Worm (Caenorhabditis elegans) whole organism, dauer: Measurements from ENCODE around the gene C05D9.4.

ENCODE experiments used
- unc-62 ChIP-seq: sonication (generic microtip); optimal IDR thresholded peaks from 2 replicates; lab custom pipeline; 2017; ENCODE audit warnings: missing biosample characterization, missing genetic modification reagents, missing genetic modification characterization

Gene C05D9.4

ce11 chrX:1107758-1108157, at the start of gene C05D9.4:
C05D9.4 (plus strand) TSS chrX:1108058.
- TF ChIP-seq unc-62 (GFP tag; lab: Kevin White, UChicago): no peak

- TF ChIP-seq unc-62 (GFP tag; lab: Kevin White, UChicago): no peak
Measured at ce11 chrX:1060705-1061104, 47.2 kb upstream of the C05D9.4 start.

- no peak for TF ChIP-seq unc-62 (GFP tag; lab: Kevin White, UChicago)
Measured at ce11 chrX:1062403-1063073, 45.3 kb upstream of the C05D9.4 start, which contains the start of gene unc-1. unc-1 (minus strand) TSS chrX:1062453.

ce11 chrX:1064064-1064463, 43.8 kb upstream of the C05D9.4 start:
- no peak for TF ChIP-seq unc-62 (GFP tag; lab: Kevin White, UChicago)

ce11 chrX:1068986-1069385, 38.9 kb upstream of the C05D9.4 start, which contains the start of gene mksr-1:
mksr-1 (minus strand) TSS chrX:1069129.
- TF ChIP-seq unc-62 (GFP tag; lab: Kevin White, UChicago): no peak

ce11 chrX:1072152-1072551, 35.7 kb upstream of the C05D9.4 start, which contains the start of gene lim-6:
lim-6 (plus strand) TSS chrX:1072452.
- no peak for TF ChIP-seq unc-62 (GFP tag; lab: Kevin White, UChicago)

ce11 chrX:1080549-1080948, 27.3 kb upstream of the C05D9.4 start, which contains the start of gene pfn-3:
pfn-3 (minus strand) TSS chrX:1080649.
- no peak for TF ChIP-seq unc-62 (GFP tag; lab: Kevin White, UChicago)

ce11 chrX:1081927-1082326, 25.9 kb upstream of the C05D9.4 start:
- TF ChIP-seq unc-62 (GFP tag; lab: Kevin White, UChicago): no peak

- no peak for TF ChIP-seq unc-62 (GFP tag; lab: Kevin White, UChicago)
Measured at ce11 chrX:1085000-1085399, 22.9 kb upstream of the C05D9.4 start.

- no peak for TF ChIP-seq unc-62 (GFP tag; lab: Kevin White, UChicago)
Measured at ce11 chrX:1086406-1086897, 21.4 kb upstream of the C05D9.4 start.

ce11 chrX:1088048-1088447, 19.8 kb upstream of the C05D9.4 start, which contains the start of gene rei-2:
rei-2 (minus strand) TSS chrX:1088148.
- no peak for TF ChIP-seq unc-62 (GFP tag; lab: Kevin White, UChicago)

- TF ChIP-seq unc-62 (GFP tag; lab: Kevin White, UChicago): no peak
Measured at ce11 chrX:1089133-1089532, 18.7 kb upstream of the C05D9.4 start.

- no peak for TF ChIP-seq unc-62 (GFP tag; lab: Kevin White, UChicago)
Measured at ce11 chrX:1089676-1090075, 18.2 kb upstream of the C05D9.4 start.

- TF ChIP-seq unc-62 (GFP tag; lab: Kevin White, UChicago): no peak
Measured at ce11 chrX:1093154-1093553, 14.7 kb upstream of the C05D9.4 start.

- TF ChIP-seq unc-62 (GFP tag; lab: Kevin White, UChicago): no peak
Measured at ce11 chrX:1094332-1094731, 13.5 kb upstream of the C05D9.4 start.

- TF ChIP-seq unc-62 (GFP tag; lab: Kevin White, UChicago): no peak
Measured at ce11 chrX:1096808-1097207, 11.1 kb upstream of the C05D9.4 start, which contains the start of the genes pigx-1 and rme-6. pigx-1 (minus strand) TSS chrX:1097013. rme-6 (plus strand) TSS chrX:1097152.
